Fruit fly (Drosophila melanogaster) whole organism, prepupa: ENCODE results near the gene SCAR.

Source experiments
- Blimp-1 ChIP-seq: fragments of 200-800 bp; sonication (Bioruptor generic); optimal IDR thresholded peaks from 3 replicates; lab custom pipeline; 2017; ENCODE audit warnings: missing biosample characterization, missing genetic modification characterization, mild to moderate bottlenecking, moderate library complexity, missing genetic modification reagents
- CG10631 ChIP-seq: fragments of 200-800 bp; sonication (Bioruptor generic); optimal IDR thresholded peaks from 2 replicates; lab custom pipeline; 2016; ENCODE audit warnings: missing biosample characterization, missing genetic modification characterization
- CG10669 ChIP-seq: fragments of 200-800 bp; sonication (Bioruptor generic); optimal IDR thresholded peaks from 3 replicates; lab custom pipeline; 2018; ENCODE audit warnings: missing biosample characterization, mild to moderate bottlenecking, missing genetic modification characterization, moderate library complexity
- CG11294 ChIP-seq: fragments of 200-800 bp; sonication (Bioruptor generic); IDR thresholded peaks from 2 replicates; pipeline ENCODE4 v1.3.6; 2022; ENCODE audit warnings: missing biosample characterization, missing genetic modification characterization
- CG11902 ChIP-seq: fragments of 200-800 bp; sonication (Bioruptor generic); optimal IDR thresholded peaks from 3 replicates; lab custom pipeline; 2016; ENCODE audit warnings: missing biosample characterization, missing genetic modification characterization
- CG15336 ChIP-seq: fragments of 200-800 bp; sonication (Bioruptor generic); IDR thresholded peaks from 2 replicates; pipeline ENCODE4 v1.3.6; 2022; ENCODE audit warnings: missing biosample characterization, missing genetic modification characterization
- CG1621 ChIP-seq: fragments of 200-800 bp; sonication (Bioruptor generic); optimal IDR thresholded peaks from 3 replicates; lab custom pipeline; 2018; ENCODE audit warnings: missing biosample characterization, mild to moderate bottlenecking, missing genetic modification characterization
- CG16779 ChIP-seq: fragments of 200-800 bp; sonication (Bioruptor generic); optimal IDR thresholded peaks from 3 replicates; lab custom pipeline; 2017; ENCODE audit warnings: missing biosample characterization, mild to moderate bottlenecking, missing genetic modification characterization
- CG32006 ChIP-seq: fragments of 200-800 bp; sonication (Bioruptor generic); optimal IDR thresholded peaks from 3 replicates; lab custom pipeline; 2017; ENCODE audit warnings: missing biosample characterization, mild to moderate bottlenecking, missing genetic modification characterization
- CG34406 ChIP-seq: fragments of 200-800 bp; sonication (Bioruptor generic); optimal IDR thresholded peaks from 3 replicates; lab custom pipeline; 2016; ENCODE audit warnings: missing biosample characterization, missing genetic modification characterization
- CG3919 ChIP-seq: fragments of 200-800 bp; sonication (Bioruptor generic); optimal IDR thresholded peaks from 3 replicates; lab custom pipeline; 2016; ENCODE audit warnings: missing biosample characterization, missing genetic modification characterization
- CG4318 ChIP-seq: fragments of 200-800 bp; sonication (Bioruptor generic); optimal IDR thresholded peaks from 3 replicates; lab custom pipeline; 2017; ENCODE audit warnings: missing biosample characterization, mild to moderate bottlenecking, missing genetic modification characterization
- CG6163 ChIP-seq: fragments of 200-800 bp; sonication (Bioruptor generic); IDR thresholded peaks from 3 replicates; pipeline ENCODE4 v1.3.6; 2022; ENCODE audit warnings: missing biosample characterization, missing genetic modification characterization
- CG6276 ChIP-seq: fragments of 200-800 bp; sonication (Bioruptor generic); optimal IDR thresholded peaks from 2 replicates; lab custom pipeline; 2017; ENCODE audit warnings: missing biosample characterization, mild to moderate bottlenecking, missing genetic modification characterization
- CG6792 ChIP-seq: fragments of 200-800 bp; sonication (Bioruptor generic); optimal IDR thresholded peaks from 3 replicates; lab custom pipeline; 2016; ENCODE audit warnings: missing biosample characterization, missing genetic modification characterization
- CG6808 ChIP-seq: fragments of 200-800 bp; sonication (Bioruptor generic); optimal IDR thresholded peaks from 3 replicates; lab custom pipeline; 2017; ENCODE audit warnings: missing biosample characterization, missing genetic modification characterization, mild to moderate bottlenecking, moderate library complexity, missing genetic modification reagents
- CG7368 ChIP-seq: fragments of 200-800 bp; sonication (Bioruptor generic); optimal IDR thresholded peaks from 3 replicates; lab custom pipeline; 2016; ENCODE audit warnings: missing biosample characterization, missing genetic modification characterization
- CG8119 ChIP-seq: fragments of 200-800 bp; sonication (Bioruptor generic); IDR thresholded peaks from 3 replicates; pipeline ENCODE4 v1.3.6; 2022; ENCODE audit warnings: missing biosample characterization, missing genetic modification characterization
- CG8319 ChIP-seq: fragments of 200-800 bp; sonication (Bioruptor generic); optimal IDR thresholded peaks from 3 replicates; lab custom pipeline; 2016; ENCODE audit warnings: missing biosample characterization, missing genetic modification characterization
- CG8632 ChIP-seq: fragments of 200-800 bp; sonication (Bioruptor generic); optimal IDR thresholded peaks from 3 replicates; lab custom pipeline; 2016; ENCODE audit warnings: missing biosample characterization, missing genetic modification characterization
- CG9139 ChIP-seq: fragments of 200-800 bp; sonication (Bioruptor generic); optimal IDR thresholded peaks from 3 replicates; lab custom pipeline; 2017; ENCODE audit warnings: missing biosample characterization, mild to moderate bottlenecking, missing genetic modification characterization
- Eip78C ChIP-seq: fragments of 200-800 bp; sonication (Bioruptor generic); peaks from one replicate; lab custom pipeline; 2016; ENCODE audit warnings: missing biosample characterization, missing genetic modification characterization
- Eip93F ChIP-seq: fragments of 200-800 bp; sonication (Bioruptor generic); optimal IDR thresholded peaks from 2 replicates; lab custom pipeline; 2016; ENCODE audit warnings: missing biosample characterization, mild to moderate bottlenecking, missing genetic modification characterization
- Ets21C ChIP-seq: fragments of 200-800 bp; sonication (Bioruptor generic); optimal IDR thresholded peaks from 3 replicates; lab custom pipeline; 2016; ENCODE audit warnings: missing biosample characterization, missing genetic modification characterization
- Ets96B ChIP-seq: fragments of 200-800 bp; optimal IDR thresholded peaks from 2 replicates; lab custom pipeline; 2019; ENCODE audit warnings: missing biosample characterization, mild to moderate bottlenecking, missing genetic modification characterization, moderate library complexity
- Gug ChIP-seq: fragments of 200-800 bp; sonication (Bioruptor generic); IDR thresholded peaks from 2 replicates; pipeline ENCODE4 v1.3.6; 2022; ENCODE audit warnings: missing biosample characterization, missing genetic modification characterization
- Hr38 ChIP-seq: sonication (Bioruptor generic); optimal IDR thresholded peaks from 2 replicates; lab custom pipeline; 2016; ENCODE audit warnings: missing biosample characterization, missing genetic modification characterization
- Hr4 ChIP-seq: fragments of 200-800 bp; sonication (Bioruptor generic); optimal IDR thresholded peaks from 3 replicates; lab custom pipeline; 2016; ENCODE audit warnings: missing biosample characterization, missing genetic modification characterization
- Lpt ChIP-seq: fragments of 200-800 bp; sonication (Bioruptor generic); optimal IDR thresholded peaks from 3 replicates; lab custom pipeline; 2016; ENCODE audit warnings: missing biosample characterization, missing genetic modification characterization
- Met ChIP-seq: fragments of 200-800 bp; sonication (Bioruptor generic); optimal IDR thresholded peaks from 3 replicates; lab custom pipeline; 2016; ENCODE audit warnings: missing biosample characterization, missing genetic modification characterization
- OdsH ChIP-seq: fragments of 200-800 bp; sonication (Bioruptor generic); optimal IDR thresholded peaks from 3 replicates; lab custom pipeline; 2016; ENCODE audit warnings: missing biosample characterization, missing genetic modification characterization
- Sox14 ChIP-seq: fragments of 200-800 bp; sonication (Bioruptor generic); optimal IDR thresholded peaks from 3 replicates; lab custom pipeline; 2016; ENCODE audit warnings: missing biosample characterization, missing genetic modification characterization
- achi ChIP-seq: fragments of 200-800 bp; sonication (Bioruptor generic); optimal IDR thresholded peaks from 3 replicates; lab custom pipeline; 2016; ENCODE audit warnings: missing biosample characterization, missing genetic modification characterization
- acj6 ChIP-seq: fragments of 200-800 bp; sonication (Bioruptor generic); optimal IDR thresholded peaks from 3 replicates; lab custom pipeline; 2016; ENCODE audit warnings: missing biosample characterization, missing genetic modification characterization
- dac ChIP-seq: fragments of 200-800 bp; sonication (Bioruptor generic); optimal IDR thresholded peaks from 2 replicates; lab custom pipeline; 2017; ENCODE audit warnings: missing biosample characterization, mild to moderate bottlenecking, missing genetic modification characterization
- esn ChIP-seq: fragments of 200-800 bp; sonication (Bioruptor generic); optimal IDR thresholded peaks from 2 replicates; lab custom pipeline; 2016; ENCODE audit warnings: missing biosample characterization, mild to moderate bottlenecking, missing genetic modification characterization, moderate library complexity
- fd85E ChIP-seq: fragments of 200-800 bp; sonication (Bioruptor generic); optimal IDR thresholded peaks from 3 replicates; lab custom pipeline; 2016; ENCODE audit warnings: missing biosample characterization, missing genetic modification characterization
- lz ChIP-seq: fragments of 200-800 bp; sonication (Bioruptor generic); optimal IDR thresholded peaks from 3 replicates; lab custom pipeline; 2016; ENCODE audit warnings: missing biosample characterization, missing genetic modification characterization
- net ChIP-seq: fragments of 200-800 bp; sonication (Bioruptor generic); optimal IDR thresholded peaks from 3 replicates; lab custom pipeline; 2016; ENCODE audit warnings: missing biosample characterization, missing genetic modification characterization
- pdm3 ChIP-seq: fragments of 200-800 bp; sonication (Bioruptor generic); optimal IDR thresholded peaks from 3 replicates; lab custom pipeline; 2016; ENCODE audit warnings: missing biosample characterization, missing genetic modification characterization
- salr ChIP-seq, 2 experiments: fragments of 200-800 bp; sonication (Bioruptor generic); optimal IDR thresholded peaks; 3 replicates each; lab custom pipeline; 2016 to 2018; ENCODE audit warnings: missing biosample characterization in 2 of 2, missing genetic modification characterization in 2 of 2, mild to moderate bottlenecking in 1 of 2
- spab ChIP-seq: fragments of 200-800 bp; sonication (Bioruptor generic); optimal IDR thresholded peaks from 2 replicates; lab custom pipeline; 2017; ENCODE audit warnings: missing biosample characterization, mild to moderate bottlenecking, missing genetic modification characterization, missing genetic modification reagents
- svp ChIP-seq: fragments of 200-800 bp; sonication (Bioruptor generic); peaks from one replicate; lab custom pipeline; 2016; ENCODE audit warnings: missing biosample characterization, missing genetic modification characterization
- topi ChIP-seq: fragments of 200-800 bp; sonication (Bioruptor generic); optimal IDR thresholded peaks from 3 replicates; lab custom pipeline; 2016; ENCODE audit warnings: missing biosample characterization, missing genetic modification characterization

Gene SCAR

dm6 chr2L:11014671-11015070, 38.1 kb downstream of the SCAR start (continued):
- TF ChIP-seq Eip93F (GFP tag; lab: Kevin White, UChicago) (no peak), Ets96B (tag; lab: Kevin White, UChicago) (peak; percentile 58), CG11294 (GFP tag; lab: Robert Waterston, UW) (no peak), spab (GFP tag; lab: Kevin White, UChicago) (peak; percentile 37), CG6792 (GFP tag; lab: Kevin White, UChicago) (peak; percentile 40), Ets21C (GFP tag; lab: Kevin White, UChicago) (no peak), CG3919 (GFP tag; lab: Kevin White, UChicago) (peak; percentile 20)

dm6 chr2L:11015320-11015719, 38.7 kb downstream of the SCAR start, which contains the start of gene Acp32CD:
TSS of gene Acp32CD (plus strand) at chr2L:11015620.
- no peak for TF ChIP-seq CG16779 (tag; lab: Kevin White, UChicago)
- no peak for TF ChIP-seq Hr4 (GFP tag; lab: Kevin White, UChicago)
- no peak for TF ChIP-seq CG4318 (GFP tag; lab: Kevin White, UChicago)
- TF ChIP-seq CG34406 (GFP tag; lab: Kevin White, UChicago) = no peak
- no peak for TF ChIP-seq lz (GFP tag; lab: Kevin White, UChicago)
- TF ChIP-seq CG6276 (GFP tag; lab: Kevin White, UChicago) = no peak
- no peak for TF ChIP-seq pdm3 (GFP tag; lab: Kevin White, UChicago)
- TF ChIP-seq CG8632 (GFP tag; lab: Kevin White, UChicago) = no peak
- no peak for TF ChIP-seq achi (GFP tag; lab: Kevin White, UChicago)
- no peak for TF ChIP-seq CG3919 (GFP tag; lab: Kevin White, UChicago)
- TF ChIP-seq CG8319 (GFP tag; lab: Kevin White, UChicago) = no peak
- TF ChIP-seq CG6792 (GFP tag; lab: Kevin White, UChicago) = no peak
- TF ChIP-seq CG15336 (GFP tag; lab: Robert Waterston, UW) = no peak
- TF ChIP-seq Gug (GFP tag; lab: Robert Waterston, UW) = no peak
- no peak for TF ChIP-seq CG1621 (tag; lab: Kevin White, UChicago)
- no peak for TF ChIP-seq Ets96B (tag; lab: Kevin White, UChicago)
- TF ChIP-seq CG8119 (GFP tag; lab: Robert Waterston, UW) = no peak
- TF ChIP-seq, all 60 proteins: peak for 0

- TF ChIP-seq CG32006 (GFP tag; lab: Kevin White, UChicago) (no peak), CG8632 (GFP tag; lab: Kevin White, UChicago) (no peak), CG11294 (GFP tag; lab: Robert Waterston, UW) (no peak), CG7368 (GFP tag; lab: Kevin White, UChicago) (no peak), CG6276 (GFP tag; lab: Kevin White, UChicago) (no peak), esn (no peak), Eip78C (no peak)
Observed at dm6 chr2L:11016695-11017094, 40.1 kb downstream of the SCAR start, which contains the start of gene CG14913. TSS of gene CG14913 (plus strand) at chr2L:11016995.

- TF ChIP-seq CG6808 (GFP tag; lab: Kevin White, UChicago) (peak; percentile 39), Sox14 (GFP tag; lab: Kevin White, UChicago) (peak; percentile 41), CG8632 (GFP tag; lab: Kevin White, UChicago) (no peak), salr (GFP tag; optimal IDR thresholded peaks at IDR 0.05; lab: Kevin White, UChicago) (no peak), Blimp-1 (GFP tag; lab: Kevin White, UChicago) (no peak), acj6 (GFP tag; lab: Kevin White, UChicago) (peak; percentile 44), net (no peak), CG10669 (no peak), CG9139 (no peak), CG10631 (GFP tag; lab: Kevin White, UChicago) (peak; percentile 4), CG11294 (GFP tag; lab: Robert Waterston, UW) (no peak), CG34406 (GFP tag; lab: Kevin White, UChicago) (no peak), CG32006 (GFP tag; lab: Kevin White, UChicago) (peak; percentile 44), Lpt (GFP tag; lab: Kevin White, UChicago) (no peak), OdsH (GFP tag; lab: Kevin White, UChicago) (peak; percentile 28), Met (GFP tag; lab: Kevin White, UChicago) (peak; percentile 70), svp (GFP tag; lab: Kevin White, UChicago) (peak; percentile 80), Gug (GFP tag; lab: Robert Waterston, UW) (no peak), spab (GFP tag; lab: Kevin White, UChicago) (peak; percentile 4), Hr38 (GFP tag; lab: Kevin White, UChicago) (no peak), CG8319 (GFP tag; lab: Kevin White, UChicago) (no peak), CG8119 (GFP tag; lab: Robert Waterston, UW) (no peak), CG1621 (tag; lab: Kevin White, UChicago) (no peak), CG6163 (GFP tag; lab: Robert Waterston, UW) (no peak), lz (GFP tag; lab: Kevin White, UChicago) (peak; percentile 43), topi (GFP tag; lab: Kevin White, UChicago) (peak; percentile 58), dac (GFP tag; lab: Kevin White, UChicago) (no peak), CG11902 (GFP tag; lab: Kevin White, UChicago) (no peak), esn (peak; percentile 59), fd85E (GFP tag; lab: Kevin White, UChicago) (no peak), CG4318 (GFP tag; lab: Kevin White, UChicago) (no peak)
Observed at dm6 chr2L:11021606-11022005, 45.0 kb downstream of the SCAR start.
